Worm (Caenorhabditis elegans): ENCODE measurements around the gene Y56A3A.7.

Y56A3A.7 gene

ce11 chrIII:11942664-11943063, 4.2 kb downstream of the Y56A3A.7 start:
- TF ChIP-seq tab-1 (GFP tag; IDR thresholded peaks at IDR 0.05) (no peak), cog-1 (tag; optimal IDR thresholded peaks at IDR 0.05) (peak; percentile 50)

ce11 chrIII:11938525-11938924, 8.3 kb downstream of the Y56A3A.7 start:
- TF ChIP-seq klf-2 (GFP tag; conservative IDR thresholded peaks at IDR 0.05) (no peak), ref-1 (GFP tag; conservative IDR thresholded peaks at IDR 0.05) (no peak), ztf-23 (GFP tag; IDR thresholded peaks at IDR 0.05) (no peak), flt-1 (GFP tag; IDR thresholded peaks at IDR 0.05) (no peak), tab-1 (GFP tag; IDR thresholded peaks at IDR 0.05) (no peak), T22C8.4 (GFP tag; IDR thresholded peaks at IDR 0.05) (no peak), ztf-29 (GFP tag; IDR thresholded peaks at IDR 0.05) (no peak)

ce11 chrIII:11937911-11938310, 8.9 kb downstream of the Y56A3A.7 start:
- TF ChIP-seq tab-1 (GFP tag; IDR thresholded peaks at IDR 0.05) (no peak), flt-1 (GFP tag; IDR thresholded peaks at IDR 0.05) (no peak), cog-1 (tag; optimal IDR thresholded peaks at IDR 0.05) (no peak), med-1 (GFP tag; optimal IDR thresholded peaks at IDR 0.05; ENCODE audit: insufficient read depth) (no peak), klf-2 (GFP tag; conservative IDR thresholded peaks at IDR 0.05) (no peak), T22C8.4 (GFP tag; IDR thresholded peaks at IDR 0.05) (no peak), ztf-23 (GFP tag; IDR thresholded peaks at IDR 0.05) (no peak), ztf-29 (GFP tag; IDR thresholded peaks at IDR 0.05) (no peak), ref-1 (GFP tag; conservative IDR thresholded peaks at IDR 0.05) (no peak)

ce11 chrIII:11936668-11937276, 10.0 kb downstream of the Y56A3A.7 start:
- TF ChIP-seq klf-2 (GFP tag; conservative IDR thresholded peaks at IDR 0.05) (peak; percentile 15; the same call in 1 of the 2 replicates), T22C8.4 (GFP tag; IDR thresholded peaks at IDR 0.05) (no peak), tab-1 (GFP tag; IDR thresholded peaks at IDR 0.05) (no peak), cog-1 (tag; optimal IDR thresholded peaks at IDR 0.05) (no peak)

ce11 chrIII:11935948-11936280, 10.9 kb downstream of the Y56A3A.7 start:
- TF ChIP-seq tab-1 (GFP tag; IDR thresholded peaks at IDR 0.05) (no peak), flt-1 (GFP tag; IDR thresholded peaks at IDR 0.05) (peak; percentile 51; the same call in 1 of the 2 replicates)

ce11 chrIII:11935032-11935947, 11.5 kb downstream of the Y56A3A.7 start:
- no peak for TF ChIP-seq klf-2 (GFP tag; conservative IDR thresholded peaks at IDR 0.05)
- no peak for TF ChIP-seq cog-1 (tag; optimal IDR thresholded peaks at IDR 0.05)
- TF ChIP-seq ref-1 (GFP tag; conservative IDR thresholded peaks at IDR 0.05) = no peak
- no peak for TF ChIP-seq tab-1 (GFP tag; IDR thresholded peaks at IDR 0.05)
- TF ChIP-seq flt-1 (GFP tag; IDR thresholded peaks at IDR 0.05) = no peak
- no peak for TF ChIP-seq T22C8.4 (GFP tag; IDR thresholded peaks at IDR 0.05)
- TF ChIP-seq med-1 (GFP tag; optimal IDR thresholded peaks at IDR 0.05; ENCODE audit: insufficient read depth) = no peak
- no peak for TF ChIP-seq ztf-23 (GFP tag; IDR thresholded peaks at IDR 0.05)
- no peak for TF ChIP-seq ztf-29 (GFP tag; IDR thresholded peaks at IDR 0.05)

- TF ChIP-seq ztf-23 (GFP tag; IDR thresholded peaks at IDR 0.05) (no peak), flt-1 (GFP tag; IDR thresholded peaks at IDR 0.05) (0 out of 2 replicates have a peak, but pooled peaks have one; percentile 38), tab-1 (GFP tag; IDR thresholded peaks at IDR 0.05) (no peak)
These were observed 13.3 kb downstream of the Y56A3A.7 start, which contains the start of gene dolk-1 for ce11 chrIII:11933539-11933938. TSS of gene dolk-1 (minus strand) at chrIII:11933639.

ce11 chrIII:11931960-11932359, 14.9 kb downstream of the Y56A3A.7 start:
- no peak for TF ChIP-seq tab-1 (GFP tag; IDR thresholded peaks at IDR 0.05)
- TF ChIP-seq ref-1 (GFP tag; conservative IDR thresholded peaks at IDR 0.05) = peak; percentile 42; the same call in 1 of the 2 replicates
- TF ChIP-seq cog-1 (tag; optimal IDR thresholded peaks at IDR 0.05) = no peak
- TF ChIP-seq med-1 (GFP tag; optimal IDR thresholded peaks at IDR 0.05; ENCODE audit: insufficient read depth) = no peak
- TF ChIP-seq klf-2 (GFP tag; conservative IDR thresholded peaks at IDR 0.05) = peak; percentile 52; the same call in 1 of the 2 replicates

- no peak for TF ChIP-seq med-1 (GFP tag; optimal IDR thresholded peaks at IDR 0.05; ENCODE audit: insufficient read depth)
- TF ChIP-seq ref-1 (GFP tag; conservative IDR thresholded peaks at IDR 0.05) = no peak
- TF ChIP-seq klf-2 (GFP tag; conservative IDR thresholded peaks at IDR 0.05) = no peak
- no peak for TF ChIP-seq cog-1 (tag; optimal IDR thresholded peaks at IDR 0.05)
- no peak for TF ChIP-seq ztf-23 (GFP tag; IDR thresholded peaks at IDR 0.05)
- TF ChIP-seq flt-1 (GFP tag; IDR thresholded peaks at IDR 0.05) = no peak
- no peak for TF ChIP-seq ztf-29 (GFP tag; IDR thresholded peaks at IDR 0.05)
- TF ChIP-seq T22C8.4 (GFP tag; IDR thresholded peaks at IDR 0.05) = no peak
- TF ChIP-seq tab-1 (GFP tag; IDR thresholded peaks at IDR 0.05) = no peak
These were observed 15.9 kb downstream of the Y56A3A.7 start for ce11 chrIII:11930899-11931298.

ce11 chrIII:11923586-11923985, 23.2 kb downstream of the Y56A3A.7 start, which contains the start of gene nft-1:
TSS of gene nft-1 (plus strand) at chrIII:11923886.
- TF ChIP-seq ref-1 (GFP tag; conservative IDR thresholded peaks at IDR 0.05) (no peak), T22C8.4 (GFP tag; IDR thresholded peaks at IDR 0.05) (no peak), flt-1 (GFP tag; IDR thresholded peaks at IDR 0.05) (no peak), cog-1 (tag; optimal IDR thresholded peaks at IDR 0.05) (no peak), med-1 (GFP tag; optimal IDR thresholded peaks at IDR 0.05; ENCODE audit: insufficient read depth) (no peak), tab-1 (GFP tag; IDR thresholded peaks at IDR 0.05) (no peak), ztf-23 (GFP tag; IDR thresholded peaks at IDR 0.05) (no peak), ztf-29 (GFP tag; IDR thresholded peaks at IDR 0.05) (no peak), klf-2 (GFP tag; conservative IDR thresholded peaks at IDR 0.05) (no peak)

All from whole organism, midembryonic.